Worm (Caenorhabditis elegans): ENCODE results near the gene dlc-2.
A peak's percentile ranks its signal among the peaks of the same experiment; 100 is the strongest.

dlc-2 gene

DNA sequence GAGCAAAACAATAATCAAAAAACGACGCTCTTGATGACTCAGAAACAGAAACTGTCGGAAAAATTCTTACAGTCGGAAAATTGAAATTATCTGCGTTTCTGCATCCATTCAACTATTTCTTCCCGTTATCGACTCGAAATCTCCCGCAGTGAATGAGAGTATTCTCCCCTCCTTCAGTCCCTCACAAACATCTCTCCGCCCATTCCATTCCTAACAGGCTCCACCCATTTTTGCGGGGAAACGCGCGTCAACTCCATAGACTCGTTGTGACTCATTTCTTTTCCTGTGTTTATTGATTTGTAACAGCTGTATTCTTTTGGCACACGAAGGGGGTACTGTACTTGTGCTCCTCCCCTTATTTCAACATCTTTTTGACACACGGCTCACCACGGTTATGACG lies 16.5 kb upstream of the dlc-2 start:
- no peak for TF ChIP-seq elt-3 (tag; optimal IDR thresholded peaks at IDR 0.05)
- TF ChIP-seq nfya-1 (tag; optimal IDR thresholded peaks at IDR 0.05; ENCODE audit: insufficient read depth): peak; percentile 42
- TF ChIP-seq nhr-43 (tag; optimal IDR thresholded peaks at IDR 0.05; ENCODE audit: poor library complexity, severe bottlenecking): no peak
- TF ChIP-seq ztf-11 (tag; optimal IDR thresholded peaks at IDR 0.05): no peak
- no peak for TF ChIP-seq lsy-12 (tag; optimal IDR thresholded peaks at IDR 0.05)
- TF ChIP-seq pha-4 (tag; optimal IDR thresholded peaks at IDR 0.05): peak; percentile 13
- peak; percentile 27 for TF ChIP-seq nhr-25 (tag; optimal IDR thresholded peaks at IDR 0.05)

DNA sequence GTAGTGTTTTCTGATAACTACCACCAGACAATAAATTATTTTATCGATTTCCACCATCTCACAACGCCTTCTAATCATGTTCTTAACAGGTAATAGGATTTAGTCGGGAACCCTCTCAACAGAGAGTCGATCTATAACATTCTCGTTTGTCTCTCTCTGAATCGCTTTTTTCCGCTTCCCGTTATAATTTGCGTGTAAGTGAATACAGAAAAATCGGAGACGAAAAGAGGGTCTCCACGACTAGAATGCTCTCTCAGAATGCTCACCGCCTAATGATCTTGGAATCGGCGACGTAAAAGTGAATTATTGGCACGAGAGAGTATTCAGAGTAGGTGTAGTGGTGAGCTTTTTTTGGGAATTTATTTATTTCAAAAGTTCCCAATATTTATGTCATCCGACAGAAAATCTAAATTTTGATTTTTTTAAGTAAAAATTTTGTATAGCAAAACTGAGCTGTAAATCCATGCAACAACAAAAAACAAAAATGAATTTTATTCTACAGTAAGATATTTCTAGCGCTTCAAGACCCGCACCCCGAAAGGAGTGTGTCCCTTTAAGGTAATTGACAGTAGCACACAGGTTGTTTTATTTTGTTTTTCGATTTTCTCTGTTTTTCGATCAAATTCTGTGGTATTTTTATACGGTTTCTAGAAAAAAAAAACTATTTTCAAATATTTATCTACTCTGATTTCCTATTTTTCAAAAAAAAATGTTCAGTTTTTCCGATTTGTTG lies 15.5 kb upstream of the dlc-2 start:
- TF ChIP-seq aly-2 (tag; optimal IDR thresholded peaks at IDR 0.05) (no peak), lin-39 (tag; optimal IDR thresholded peaks at IDR 0.05) (peak; percentile 29), pqm-1 (tag; optimal IDR thresholded peaks at IDR 0.05) (no peak), nhr-43 (tag; optimal IDR thresholded peaks at IDR 0.05; ENCODE audit: poor library complexity, severe bottlenecking) (no peak), snpc-4 (tag; optimal IDR thresholded peaks at IDR 0.05) (no peak), hmg-11 (tag; optimal IDR thresholded peaks at IDR 0.05) (no peak), jun-1 (tag; optimal IDR thresholded peaks at IDR 0.05) (no peak), nhr-25 (tag; optimal IDR thresholded peaks at IDR 0.05) (no peak), fkh-10 (GFP tag; optimal IDR thresholded peaks at IDR 0.05) (peak; percentile 20)

DNA sequence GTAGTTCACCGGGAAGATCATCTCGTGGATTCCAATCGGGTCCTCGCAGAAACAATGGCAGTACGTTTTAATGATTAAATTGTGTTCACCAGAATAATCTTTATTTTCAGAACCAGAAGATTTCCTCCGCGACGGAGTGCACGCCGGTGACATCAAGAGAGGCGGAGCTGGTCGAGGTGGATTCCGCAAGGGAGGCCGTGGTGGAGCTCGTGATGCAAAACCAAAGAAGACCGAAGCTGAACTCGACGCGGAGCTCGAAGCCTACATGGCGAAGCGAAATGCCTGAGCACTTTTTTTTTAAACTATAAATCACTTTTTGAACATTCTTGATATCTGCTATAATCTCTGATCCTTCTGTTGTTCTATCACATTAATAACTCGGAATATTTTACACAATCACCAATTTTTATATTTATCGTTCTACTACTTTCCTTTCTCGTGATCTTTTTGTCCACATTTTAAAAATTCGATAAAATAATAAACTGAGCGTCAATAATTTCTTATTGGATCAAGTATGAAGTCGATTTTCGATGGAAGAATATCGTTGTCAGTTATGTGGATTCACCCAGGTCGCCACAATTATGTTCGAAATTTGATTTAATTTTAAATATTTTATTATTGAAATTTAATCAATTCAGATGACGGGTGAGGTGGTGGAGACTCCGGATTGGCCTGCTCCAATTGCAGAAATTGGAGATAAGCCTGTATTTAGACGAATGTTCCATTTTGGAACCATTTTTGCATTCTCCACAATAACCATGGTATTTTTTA lies 13.1 kb upstream of the dlc-2 start, which contains the start of gene dhhc-6:
Gene dhhc-6 (plus strand): TSS at position 639 of the 771 bp plus-strand sequence.
- no peak for TF ChIP-seq nhr-76 (tag; optimal IDR thresholded peaks at IDR 0.05)

DNA sequence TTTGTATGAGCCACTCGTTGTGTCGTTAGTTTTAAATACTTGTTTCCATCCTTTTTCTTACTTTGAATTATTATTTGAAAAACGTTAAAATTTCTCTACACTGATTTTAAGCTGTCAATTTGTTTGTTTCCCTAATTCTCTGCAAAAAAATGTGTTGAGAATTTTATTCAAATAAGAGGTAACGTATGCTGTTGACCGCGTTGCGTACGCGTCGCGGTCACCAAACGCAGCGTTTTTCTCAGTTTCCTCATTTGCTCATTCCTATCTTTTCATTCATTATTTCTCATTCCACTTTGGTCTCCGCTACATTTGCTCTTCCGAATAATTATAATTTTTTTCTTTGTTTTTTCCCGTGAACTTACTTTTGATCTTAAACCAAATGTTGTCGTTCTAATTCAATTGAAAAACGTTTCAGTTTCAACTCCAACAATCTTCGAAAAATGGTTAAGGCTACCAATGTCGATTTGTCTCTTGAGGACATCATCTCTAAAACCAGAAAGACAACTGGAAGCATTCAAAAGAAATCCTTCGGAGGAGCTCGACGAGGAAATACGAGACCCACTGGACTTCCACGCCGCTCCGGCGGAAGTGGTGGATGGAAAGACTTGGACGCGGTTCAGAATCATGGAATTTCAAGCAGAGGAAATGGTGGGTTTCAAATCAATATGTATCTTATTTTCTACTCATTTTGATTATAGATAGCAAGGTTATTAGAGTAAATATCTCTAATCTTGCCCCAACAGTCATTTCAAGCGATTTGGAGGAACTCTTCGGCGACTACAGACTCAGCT lies 11.7 kb upstream of the dlc-2 start, which contains the start of gene aly-3:
Gene aly-3 (plus strand): TSS at position 409 of the 791 bp plus-strand sequence.
- no peak for TF ChIP-seq ceh-9 (tag; optimal IDR thresholded peaks at IDR 0.05)
- TF ChIP-seq fkh-2 (tag; optimal IDR thresholded peaks at IDR 0.05): no peak
- no peak for TF ChIP-seq nhr-28 (tag; optimal IDR thresholded peaks at IDR 0.05)
- TF ChIP-seq ZK546.5 (tag; optimal IDR thresholded peaks at IDR 0.05): no peak
- peak; percentile 9 for TF ChIP-seq lin-39 (tag; optimal IDR thresholded peaks at IDR 0.05)
- no peak for TF ChIP-seq unc-39 (tag; optimal IDR thresholded peaks at IDR 0.05)
- TF ChIP-seq lin-15B (tag; optimal IDR thresholded peaks at IDR 0.05): peak; percentile 13
- peak; percentile 59 for TF ChIP-seq pha-4 (tag; optimal IDR thresholded peaks at IDR 0.05)
- TF ChIP-seq mml-1 (tag; optimal IDR thresholded peaks at IDR 0.05): no peak
- no peak for TF ChIP-seq nhr-12 (tag; optimal IDR thresholded peaks at IDR 0.05)
- TF ChIP-seq ama-1 (optimal IDR thresholded peaks at IDR 0.05): peak; percentile 15
- TF ChIP-seq ztf-4 (tag; optimal IDR thresholded peaks at IDR 0.05): no peak
- TF ChIP-seq hmg-11 (tag; optimal IDR thresholded peaks at IDR 0.05): peak; percentile 34
- no peak for TF ChIP-seq ceh-28 (tag; optimal IDR thresholded peaks at IDR 0.05)
- TF ChIP-seq nfya-1 (tag; optimal IDR thresholded peaks at IDR 0.05; ENCODE audit: insufficient read depth): peak; percentile 63
- TF ChIP-seq nhr-25 (tag; optimal IDR thresholded peaks at IDR 0.05): no peak
- peak; percentile 4 for TF ChIP-seq elt-2 (tag; optimal IDR thresholded peaks at IDR 0.05)
- no peak for TF ChIP-seq mdl-1 (tag; optimal IDR thresholded peaks at IDR 0.05)

DNA sequence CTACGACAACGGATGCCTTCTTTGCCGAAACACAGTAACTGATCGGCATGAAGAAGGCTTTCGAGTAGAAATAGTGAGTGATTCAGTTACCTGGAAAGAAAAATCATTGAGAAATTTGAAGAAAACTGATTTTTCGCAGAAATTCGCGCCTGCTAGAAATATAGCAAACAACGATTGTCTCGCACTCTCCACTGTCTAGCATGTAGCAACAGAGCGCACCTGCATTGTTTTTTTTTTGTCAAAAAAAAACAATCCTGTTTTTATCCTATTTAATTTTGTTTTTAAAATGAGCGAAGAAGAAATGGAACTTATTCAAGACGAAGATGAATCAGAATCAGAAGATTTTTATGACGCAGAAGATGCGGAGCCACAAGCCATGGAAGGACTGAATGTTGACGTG lies 9.7 kb upstream of the dlc-2 start, which contains the start of the genes ddb-1 and M18.6:
Gene ddb-1 (minus strand): TSS at position 90 of the 400 bp plus-strand sequence.
Gene M18.6 (plus strand): TSS at position 235 of the 400 bp plus-strand sequence.
- TF ChIP-seq nhr-25 (tag; optimal IDR thresholded peaks at IDR 0.05): peak; percentile 8
- peak; percentile 68 for TF ChIP-seq lin-15B (tag; optimal IDR thresholded peaks at IDR 0.05)
- no peak for TF ChIP-seq daf-12 (tag; optimal IDR thresholded peaks at IDR 0.05)
- TF ChIP-seq snpc-4 (tag; optimal IDR thresholded peaks at IDR 0.05): peak; percentile 7
- TF ChIP-seq elt-2 (tag; optimal IDR thresholded peaks at IDR 0.05): peak; percentile 2
- TF ChIP-seq sea-2 (GFP tag; optimal IDR thresholded peaks at IDR 0.05): no peak
- no peak for TF ChIP-seq nhr-23 (tag; optimal IDR thresholded peaks at IDR 0.05)
- no peak for TF ChIP-seq jun-1 (tag; optimal IDR thresholded peaks at IDR 0.05)
- peak; percentile 81 for TF ChIP-seq pha-4 (tag; optimal IDR thresholded peaks at IDR 0.05)
- TF ChIP-seq nfya-1 (tag; optimal IDR thresholded peaks at IDR 0.05; ENCODE audit: insufficient read depth): peak; percentile 66
- TF ChIP-seq lsy-12 (tag; optimal IDR thresholded peaks at IDR 0.05): no peak
- TF ChIP-seq lin-39 (tag; optimal IDR thresholded peaks at IDR 0.05): peak; percentile 30
- no peak for TF ChIP-seq ztf-11 (tag; optimal IDR thresholded peaks at IDR 0.05)
- no peak for TF ChIP-seq ceh-9 (tag; optimal IDR thresholded peaks at IDR 0.05)
- no peak for TF ChIP-seq ceh-82 (tag; optimal IDR thresholded peaks at IDR 0.05)

All from whole organism, L3 larva.